Fruit fly (Drosophila melanogaster) whole organism, embryonic: ENCODE measurements around the gene CG14740.

Experiments
- Asciz ChIP-seq: fragments of 200-800 bp; sonication (Bioruptor generic); optimal IDR thresholded peaks from 2 replicates; lab custom pipeline; 2017; ENCODE audit warnings: missing biosample characterization, mild to moderate bottlenecking, missing genetic modification characterization, missing genetic modification reagents
- CG1024 ChIP-seq: fragments of 200-800 bp; sonication (Bioruptor generic); IDR thresholded peaks from 2 replicates; pipeline ENCODE4 v1.3.6; 2022; ENCODE audit warnings: missing biosample characterization, missing genetic modification characterization
- CG10267 ChIP-seq: fragments of 200-800 bp; sonication (Bioruptor generic); optimal IDR thresholded peaks from 2 replicates; lab custom pipeline; 2018; ENCODE audit warnings: missing biosample characterization, mild to moderate bottlenecking, missing genetic modification characterization, moderate library complexity
- CG10431 ChIP-seq: fragments of 200-800 bp; sonication (Bioruptor generic); optimal IDR thresholded peaks from 3 replicates; lab custom pipeline; 2018; ENCODE audit warnings: missing biosample characterization, mild to moderate bottlenecking, missing genetic modification characterization
- CG11093 ChIP-seq: fragments of 200-800 bp; sonication (Bioruptor generic); IDR thresholded peaks from 3 replicates; pipeline ENCODE4 v1.3.6; 2022; ENCODE audit warnings: missing biosample characterization, missing genetic modification characterization
- CG11560 ChIP-seq: fragments of 200-800 bp; sonication (Bioruptor generic); IDR thresholded peaks from 3 replicates; pipeline ENCODE4 v1.3.6; 2022; ENCODE audit warnings: missing biosample characterization, missing genetic modification characterization
- CG15479 ChIP-seq: fragments of 200-800 bp; sonication (Bioruptor generic); optimal IDR thresholded peaks from 3 replicates; lab custom pipeline; 2019; ENCODE audit warnings: missing biosample characterization, mild to moderate bottlenecking, missing genetic modification characterization, moderate library complexity
- CG15514 ChIP-seq: fragments of 200-800 bp; sonication (Bioruptor generic); optimal IDR thresholded peaks from 3 replicates; lab custom pipeline; 2017; ENCODE audit warnings: missing biosample characterization, missing genetic modification characterization, mild to moderate bottlenecking, moderate library complexity, missing genetic modification reagents
- CG15696 ChIP-seq: fragments of 200-800 bp; sonication (Bioruptor generic); optimal IDR thresholded peaks from 2 replicates; lab custom pipeline; 2019; ENCODE audit warnings: missing biosample characterization, mild to moderate bottlenecking, missing genetic modification characterization, moderate library complexity
- CG17186 ChIP-seq: fragments of 200-800 bp; sonication (Bioruptor generic); optimal IDR thresholded peaks from 3 replicates; lab custom pipeline; 2017; ENCODE audit warnings: missing biosample characterization, missing genetic modification reagents, missing genetic modification characterization
- CG17385 ChIP-seq: fragments of 200-800 bp; sonication (Bioruptor generic); optimal IDR thresholded peaks from 3 replicates; lab custom pipeline; 2018; ENCODE audit warnings: missing biosample characterization, mild to moderate bottlenecking, missing genetic modification characterization
- CG32767 ChIP-seq: fragments of 200-800 bp; sonication (Bioruptor generic); IDR thresholded peaks from 2 replicates; pipeline ENCODE4 v1.3.6; 2022; ENCODE audit warnings: missing biosample characterization, missing genetic modification characterization
- CG34422 ChIP-seq: fragments of 200-800 bp; sonication (Bioruptor generic); IDR thresholded peaks from 3 replicates; pipeline ENCODE4 v1.3.6; 2022; ENCODE audit warnings: missing biosample characterization, missing genetic modification characterization
- CG4282 ChIP-seq: fragments of 200-800 bp; sonication (Bioruptor generic); optimal IDR thresholded peaks from 2 replicates; lab custom pipeline; 2016; ENCODE audit warnings: missing biosample characterization, missing genetic modification characterization
- CG4360 ChIP-seq: fragments of 200-800 bp; sonication (Bioruptor generic); IDR thresholded peaks from 2 replicates; pipeline ENCODE4 v1.3.6; 2022; ENCODE audit warnings: missing biosample characterization, missing genetic modification characterization
- CG4404 ChIP-seq: fragments of 200-800 bp; sonication (Bioruptor generic); IDR thresholded peaks from 2 replicates; pipeline ENCODE4 v1.3.6; 2022; ENCODE audit warnings: missing biosample characterization, missing genetic modification characterization
- CG6272 ChIP-seq: fragments of 200-800 bp; sonication (Bioruptor generic); IDR thresholded peaks from 2 replicates; pipeline ENCODE4 v1.3.6; 2022; ENCODE audit warnings: missing biosample characterization, missing genetic modification characterization
- CG6813 ChIP-seq: fragments of 200-800 bp; sonication (Bioruptor generic); optimal IDR thresholded peaks from 2 replicates; lab custom pipeline; 2017; ENCODE audit warnings: missing biosample characterization, missing genetic modification characterization, mild to moderate bottlenecking, moderate library complexity, missing genetic modification reagents
- CG7271 ChIP-seq: fragments of 200-800 bp; sonication (Bioruptor generic); optimal IDR thresholded peaks from 2 replicates; lab custom pipeline; 2018; ENCODE audit warnings: missing biosample characterization, mild to moderate bottlenecking, missing genetic modification characterization, moderate library complexity
- CG7928 ChIP-seq: fragments of 200-800 bp; sonication (Bioruptor generic); optimal IDR thresholded peaks from 2 replicates; lab custom pipeline; 2017; ENCODE audit warnings: missing biosample characterization, mild to moderate bottlenecking, missing genetic modification characterization
- CG8281 ChIP-seq: fragments of 200-800 bp; sonication (Bioruptor generic); optimal IDR thresholded peaks from 2 replicates; lab custom pipeline; 2018; ENCODE audit warnings: missing biosample characterization, mild to moderate bottlenecking, missing genetic modification characterization, moderate library complexity
- CG8388 ChIP-seq: fragments of 200-800 bp; sonication (Bioruptor generic); optimal IDR thresholded peaks from 2 replicates; lab custom pipeline; 2019; ENCODE audit warnings: missing biosample characterization, mild to moderate bottlenecking, missing genetic modification characterization, moderate library complexity
- CG9817 ChIP-seq: fragments of 200-800 bp; sonication (Bioruptor generic); optimal IDR thresholded peaks from 2 replicates; lab custom pipeline; 2018; ENCODE audit warnings: missing biosample characterization, mild to moderate bottlenecking, missing genetic modification characterization, moderate library complexity
- CkIIα-i1 ChIP-seq: fragments of 200-800 bp; sonication (Bioruptor generic); IDR thresholded peaks from 2 replicates; pipeline ENCODE4 v1.3.6; 2022; ENCODE audit warnings: missing biosample characterization, missing genetic modification characterization
- E2f2 ChIP-seq: fragments of 200-800 bp; sonication (Bioruptor generic); IDR thresholded peaks from 2 replicates; pipeline ENCODE4 v1.3.6; 2022; ENCODE audit warnings: missing biosample characterization, missing genetic modification characterization
- Gug ChIP-seq: fragments of 200-800 bp; sonication (Bioruptor generic); IDR thresholded peaks from 4 replicates; pipeline ENCODE4 v1.3.6; 2022; ENCODE audit warnings: missing biosample characterization, missing genetic modification characterization
- Jarid2 ChIP-seq: fragments of 200-800 bp; sonication (Bioruptor generic); optimal IDR thresholded peaks from 3 replicates; lab custom pipeline; 2017; ENCODE audit warnings: mild to moderate bottlenecking, missing biosample characterization, missing genetic modification reagents, missing genetic modification characterization
- Nf-YA ChIP-seq: fragments of 200-800 bp; sonication (Bioruptor generic); IDR thresholded peaks from 2 replicates; pipeline ENCODE4 v1.3.6; 2022; ENCODE audit warnings: missing biosample characterization, missing genetic modification characterization
- Rx ChIP-seq: fragments of 200-800 bp; sonication (Bioruptor generic); IDR thresholded peaks from 2 replicates; pipeline ENCODE4 v1.3.6; 2022; ENCODE audit warnings: missing biosample characterization, missing genetic modification characterization
- Scr ChIP-seq: fragments of 200-800 bp; sonication (Bioruptor generic); IDR thresholded peaks from 2 replicates; pipeline ENCODE4 v1.3.6; 2022; ENCODE audit warnings: missing biosample characterization, missing genetic modification characterization; ENCODE audit not compliant: partially characterized antibody
- Xbp1 ChIP-seq: fragments of 200-800 bp; sonication (Bioruptor generic); optimal IDR thresholded peaks from 3 replicates; lab custom pipeline; 2016; ENCODE audit warnings: missing biosample characterization, mild to moderate bottlenecking, missing genetic modification characterization
- ap ChIP-seq: fragments of 200-800 bp; sonication (Bioruptor generic); IDR thresholded peaks from 2 replicates; pipeline ENCODE4 v1.3.6; 2022; ENCODE audit warnings: missing biosample characterization, missing genetic modification characterization
- br ChIP-seq: fragments of >200 bp; optimal IDR thresholded peaks from 2 replicates; lab custom pipeline; 2017
- chn ChIP-seq: fragments of 200-800 bp; sonication (Bioruptor generic); optimal IDR thresholded peaks from 2 replicates; lab custom pipeline; 2016; ENCODE audit warnings: missing biosample characterization, missing genetic modification characterization
- crp ChIP-seq, 2 experiments: fragments of 200-800 bp; sonication (Bioruptor generic); optimal IDR thresholded peaks; 2 replicates in 1 of 2; 3 replicates in 1 of 2; lab custom pipeline; 2017; ENCODE audit warnings: missing biosample characterization in 2 of 2, missing genetic modification characterization in 2 of 2, mild to moderate bottlenecking in 1 of 2, moderate library complexity in 1 of 2
- dmrt99B ChIP-seq: fragments of 200-800 bp; sonication (Bioruptor generic); optimal IDR thresholded peaks from 2 replicates; lab custom pipeline; 2018; ENCODE audit warnings: missing biosample characterization, mild to moderate bottlenecking, missing genetic modification characterization, moderate library complexity
- emc ChIP-seq: fragments of 200-800 bp; sonication (Bioruptor generic); optimal IDR thresholded peaks from 2 replicates; lab custom pipeline; 2016; ENCODE audit warnings: missing biosample characterization, missing genetic modification characterization
- ewg ChIP-seq: fragments of 200-800 bp; sonication (Bioruptor generic); optimal IDR thresholded peaks from 3 replicates; lab custom pipeline; 2017; ENCODE audit warnings: mild to moderate bottlenecking, missing biosample characterization, missing genetic modification reagents, missing genetic modification characterization
- gce ChIP-seq: fragments of 200-800 bp; sonication (Bioruptor generic); IDR thresholded peaks from 3 replicates; pipeline ENCODE4 v1.3.6; 2022; ENCODE audit warnings: missing biosample characterization, missing genetic modification characterization
- her ChIP-seq: fragments of 200-800 bp; sonication (Bioruptor generic); optimal IDR thresholded peaks from 2 replicates; lab custom pipeline; 2016; ENCODE audit warnings: missing biosample characterization, missing genetic modification characterization
- lab ChIP-seq: fragments of 200-800 bp; sonication (Bioruptor generic); optimal IDR thresholded peaks from 3 replicates; lab custom pipeline; 2017; ENCODE audit warnings: missing biosample characterization, missing genetic modification characterization, mild to moderate bottlenecking, moderate library complexity, missing genetic modification reagents
- lbe ChIP-seq: fragments of 200-800 bp; sonication (Bioruptor generic); optimal IDR thresholded peaks from 2 replicates; lab custom pipeline; 2016; ENCODE audit warnings: missing biosample characterization, mild to moderate bottlenecking, missing genetic modification characterization
- luna ChIP-seq: fragments of 200-800 bp; sonication (Bioruptor generic); optimal IDR thresholded peaks from 2 replicates; lab custom pipeline; 2016; ENCODE audit warnings: missing biosample characterization, missing genetic modification characterization
- nau ChIP-seq: fragments of 200-800 bp; sonication (Bioruptor generic); optimal IDR thresholded peaks from 3 replicates; lab custom pipeline; 2017; ENCODE audit warnings: missing biosample characterization, mild to moderate bottlenecking, missing genetic modification characterization, missing genetic modification reagents
- repo ChIP-seq: fragments of 200-800 bp; sonication (Bioruptor generic); optimal IDR thresholded peaks from 2 replicates; lab custom pipeline; 2016; ENCODE audit warnings: missing biosample characterization, missing genetic modification characterization
- sd ChIP-seq: fragments of 200-800 bp; sonication (Bioruptor generic); optimal IDR thresholded peaks from 3 replicates; lab custom pipeline; 2018; ENCODE audit warnings: missing biosample characterization, mild to moderate bottlenecking, missing genetic modification characterization, moderate library complexity
- sens ChIP-seq: fragments of 200-800 bp; sonication (Bioruptor generic); peaks from one replicate; lab custom pipeline; 2016; ENCODE audit warnings: missing biosample characterization, missing genetic modification characterization
- sim ChIP-seq: fragments of 200-800 bp; sonication (Bioruptor generic); IDR thresholded peaks from 2 replicates; pipeline ENCODE4 v1.3.6; 2022; ENCODE audit warnings: missing biosample characterization, missing genetic modification characterization
- sima ChIP-seq: fragments of 200-800 bp; sonication (Bioruptor generic); optimal IDR thresholded peaks from 2 replicates; lab custom pipeline; 2016; ENCODE audit warnings: missing biosample characterization, missing genetic modification characterization
- tup ChIP-seq: fragments of 200-800 bp; sonication (Bioruptor generic); optimal IDR thresholded peaks from 2 replicates; lab custom pipeline; 2016; ENCODE audit warnings: missing biosample characterization, mild to moderate bottlenecking, missing genetic modification characterization, moderate library complexity
- unpg ChIP-seq: fragments of 200-800 bp; sonication (Bioruptor generic); optimal IDR thresholded peaks from 3 replicates; lab custom pipeline; 2018; ENCODE audit warnings: missing biosample characterization, mild to moderate bottlenecking, missing genetic modification characterization, moderate library complexity

The CG14740 gene

DNA sequence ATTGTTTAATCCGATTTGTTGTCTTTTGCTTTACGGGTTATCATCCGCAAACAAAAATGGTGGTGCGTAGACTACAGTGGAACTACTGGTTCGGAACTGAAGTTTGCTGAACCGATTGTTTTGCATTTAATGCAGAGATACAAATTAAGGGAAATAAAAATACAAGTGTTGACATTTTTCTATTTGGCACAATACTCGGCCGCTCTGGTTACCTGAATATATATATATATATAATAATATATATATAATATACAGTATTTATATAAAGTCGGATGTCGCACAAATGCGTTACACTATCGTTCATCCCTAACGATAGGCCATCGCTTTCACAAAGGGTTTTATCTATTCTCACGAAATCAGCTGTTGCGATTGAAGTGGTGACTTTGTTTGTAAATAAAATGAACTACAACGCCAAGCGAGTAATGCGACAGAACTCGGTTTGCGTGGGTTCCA lies 45.9 kb downstream of the CG14740 start, which contains the start of the genes DCAF12 and Spt3 (continued):
- peak; percentile 76 for TF ChIP-seq CG9817 (tag; lab: Kevin White, UChicago)
- peak in 1 of 2 experiments; percentile 89 for TF ChIP-seq crp (GFP tag; optimal IDR thresholded peaks at IDR 0.05; lab: Kevin White, UChicago)
- no peak for TF ChIP-seq sima (GFP tag; lab: Kevin White, UChicago)
- TF ChIP-seq tup (GFP tag; lab: Kevin White, UChicago), result no peak
- no peak for TF ChIP-seq unpg (GFP tag; lab: Kevin White, UChicago)
- peak; percentile 38 for TF ChIP-seq CG8388 (GFP tag; lab: Kevin White, UChicago)
- peak; percentile 72 for TF ChIP-seq CG6272 (GFP tag; lab: Robert Waterston, UW)
- no peak; the same call in 2 of the 3 replicates for TF ChIP-seq CG11093 (GFP tag; lab: Robert Waterston, UW)
- TF ChIP-seq nau, result no peak
- no peak for TF ChIP-seq CG32767 (GFP tag; lab: Robert Waterston, UW)
- no peak for TF ChIP-seq br (lab: Kevin White, UChicago)
- TF ChIP-seq CG15514 (GFP tag; lab: Kevin White, UChicago), result peak; percentile 99
- TF ChIP-seq CG34422 (GFP tag; lab: Robert Waterston, UW), result peak; percentile 43; the same call in 2 of the 3 replicates
- no peak for TF ChIP-seq CG4282 (GFP tag; lab: Kevin White, UChicago)
- no peak for TF ChIP-seq CG15479 (GFP tag; lab: Kevin White, UChicago)
- TF ChIP-seq chn, result no peak
- TF ChIP-seq Xbp1, result peak; percentile 50
- TF ChIP-seq CG7271, result no peak
- peak; percentile 10; the same call in 1 of the 2 replicates for TF ChIP-seq Rx (GFP tag; lab: Robert Waterston, UW)
- TF ChIP-seq CG4360, result no peak
- TF ChIP-seq emc (GFP tag; lab: Kevin White, UChicago), result no peak
- no peak for TF ChIP-seq repo (GFP tag; lab: Kevin White, UChicago)
- no peak for TF ChIP-seq luna
- no peak for TF ChIP-seq CG1024 (GFP tag; lab: Robert Waterston, UW)
- no peak for TF ChIP-seq sim (GFP tag; lab: Robert Waterston, UW)
- TF ChIP-seq CG8281 (tag; lab: Kevin White, UChicago), result no peak
- peak; percentile 78 for TF ChIP-seq CG15696 (tag; lab: Kevin White, UChicago)
- TF ChIP-seq lbe, result no peak
- TF ChIP-seq CG10267, result peak; percentile 70
- TF ChIP-seq CkIIα-i1 (GFP tag; lab: Robert Waterston, UW), result no peak
- TF ChIP-seq CG4404 (GFP tag; lab: Robert Waterston, UW), result peak; percentile 58; the same call in 1 of the 2 replicates
- TF ChIP-seq ap, result no peak
- no peak for TF ChIP-seq sd (tag; lab: Kevin White, UChicago)
- TF ChIP-seq Asciz, result no peak
- no peak for TF ChIP-seq CG10431 (GFP tag; lab: Kevin White, UChicago)
- no peak for TF ChIP-seq gce
- TF ChIP-seq CG17186 (GFP tag; lab: Kevin White, UChicago), result peak; percentile 2
- TF ChIP-seq lab (GFP tag; lab: Kevin White, UChicago), result peak; percentile 63
- no peak for TF ChIP-seq her (GFP tag; lab: Kevin White, UChicago)
- peak; percentile 98 for TF ChIP-seq Scr
- TF ChIP-seq ewg (GFP tag; lab: Kevin White, UChicago), result peak; percentile 35
- TF ChIP-seq CG17385 (GFP tag; lab: Kevin White, UChicago), result no peak
- TF ChIP-seq dmrt99B (tag; lab: Kevin White, UChicago), result no peak
- no peak for TF ChIP-seq E2f2 (GFP tag; lab: Robert Waterston, UW)
- no peak for TF ChIP-seq CG6813
- TF ChIP-seq sens (GFP tag; lab: Kevin White, UChicago), result no peak
- no peak for TF ChIP-seq Jarid2 (GFP tag; lab: Kevin White, UChicago)
- peak; percentile 5 for TF ChIP-seq CG7928
- no peak for TF ChIP-seq Nf-YA (GFP tag; lab: Robert Waterston, UW)
- TF ChIP-seq Gug, result peak; percentile 63; the same call in 1 of the 4 replicates
- TF ChIP-seq CG11560 (tag; lab: Robert Waterston, UW), result no peak
